Worm (Caenorhabditis elegans) whole organism, midembryonic: ENCODE data around the gene C17C3.9.

Experiments used
- cog-1 ChIP-seq: sonication (generic microtip); optimal IDR thresholded peaks from 2 replicates; lab custom pipeline; 2016; ENCODE audit warnings: missing genetic modification characterization, missing compliant biosample characterization
- flt-1 ChIP-seq: fragments of 200-800 bp; sonication (Bioruptor generic); IDR thresholded peaks from 2 replicates; pipeline ENCODE4 v1.3.6; 2022; ENCODE audit warnings: missing genetic modification characterization, missing compliant biosample characterization
- klf-2 ChIP-seq: fragments of 200-800 bp; sonication (Bioruptor generic); conservative IDR thresholded peaks from 2 replicates; pipeline ENCODE4 v1.3.6; 2022; ENCODE audit warnings: missing genetic modification reagents, missing genetic modification characterization, missing compliant biosample characterization
- med-1 ChIP-seq: sonication (generic microtip); optimal IDR thresholded peaks from 2 replicates; lab custom pipeline; 2017; ENCODE audit warnings: missing genetic modification characterization, mild to moderate bottlenecking, missing compliant biosample characterization, antibody characterized with exemption, missing genetic modification reagents; ENCODE audit not compliant: insufficient read depth
- ref-1 ChIP-seq: fragments of 200-800 bp; sonication (Bioruptor generic); conservative IDR thresholded peaks from 2 replicates; pipeline ENCODE4 v1.3.6; 2022; ENCODE audit warnings: missing genetic modification reagents, missing genetic modification characterization, missing compliant biosample characterization
- tab-1 ChIP-seq: fragments of 200-800 bp; sonication (Bioruptor generic); IDR thresholded peaks from 2 replicates; pipeline ENCODE4 v1.3.6; 2022; ENCODE audit warnings: missing genetic modification characterization, missing compliant biosample characterization

ce11 chrII:5521411-5521810, 10.7 kb downstream of the C17C3.9 start, which contains the start of gene ZK177.12:
- no peak for TF ChIP-seq flt-1 (GFP tag; lab: Robert Waterston, UW)
- no peak for TF ChIP-seq tab-1 (GFP tag; lab: Robert Waterston, UW)
- no peak for TF ChIP-seq med-1 (GFP tag; lab: Kevin White, UChicago)
- no peak for TF ChIP-seq klf-2
- no peak for TF ChIP-seq ref-1 (GFP tag; lab: Robert Waterston, UW)
- TF ChIP-seq cog-1 (tag; lab: Kevin White, UChicago): no peak
